Worm (Caenorhabditis elegans) whole organism, L4/young adult: ENCODE data around the gene Y44A6D.3.

Experiments used
- W03F9.2 ChIP-seq: fragments of 150-350 bp; optimal IDR thresholded peaks from 2 replicates; lab custom pipeline; 2014; ENCODE audit warnings: missing biosample characterization, missing genetic modification characterization
- dao-5 ChIP-seq: sonication (generic microtip); optimal IDR thresholded peaks from 2 replicates; lab custom pipeline; 2016; ENCODE audit warnings: missing genotype, missing genetic modification characterization, moderate library complexity, missing compliant biosample characterization
- him-1 ChIP-seq: sonication (generic microtip); optimal IDR thresholded peaks from 2 replicates; lab custom pipeline; 2016; ENCODE audit warnings: missing genotype, missing genetic modification reagents, missing genetic modification characterization, missing compliant biosample characterization

ce11 chrV:20824962-20825609 lies 32.9 kb upstream of the Y44A6D.3 start, which contains the start of the genes gcy-22 and grl-14:
- TF ChIP-seq W03F9.2 (tag; lab: Kevin White, UChicago): no peak
- no peak for TF ChIP-seq him-1 (tag; lab: Kevin White, UChicago)
- no peak for TF ChIP-seq dao-5
